Fruit fly (Drosophila melanogaster) whole organism, wandering third instar larva: ENCODE results near the gene Cby.

Experiments
- CG32264 ChIP-seq: fragments of 200-800 bp; sonication (Bioruptor generic); optimal IDR thresholded peaks from 2 replicates; lab custom pipeline; 2016; ENCODE audit warnings: missing biosample characterization, missing genetic modification characterization
- CG9705 ChIP-seq: fragments of 200-800 bp; sonication (Bioruptor generic); optimal IDR thresholded peaks from 2 replicates; lab custom pipeline; 2018; ENCODE audit warnings: missing biosample characterization, mild to moderate bottlenecking, missing genetic modification characterization
- Dfd ChIP-seq: fragments of >200 bp; optimal IDR thresholded peaks from 2 replicates; lab custom pipeline; 2017; ENCODE audit warnings: missing biosample characterization, missing genetic modification characterization
- HLH106 ChIP-seq: fragments of 200-800 bp; optimal IDR thresholded peaks from 3 replicates; lab custom pipeline; 2019; ENCODE audit warnings: missing biosample characterization, mild to moderate bottlenecking, missing genetic modification characterization, moderate library complexity
- Hnf4 ChIP-seq: fragments of 200-800 bp; sonication (Bioruptor generic); optimal IDR thresholded peaks from 2 replicates; lab custom pipeline; 2016; ENCODE audit warnings: missing biosample characterization, mild to moderate bottlenecking, missing genetic modification characterization
- Jra ChIP-seq: sonication (Bioruptor generic); optimal IDR thresholded peaks from 2 replicates; lab custom pipeline; 2016; ENCODE audit warnings: missing biosample characterization, missing genetic modification characterization
- Mio ChIP-seq: sonication (Bioruptor generic); optimal IDR thresholded peaks from 2 replicates; lab custom pipeline; 2016; ENCODE audit warnings: missing biosample characterization, missing genetic modification characterization
- Myc ChIP-seq: fragments of >200 bp; optimal IDR thresholded peaks from 2 replicates; lab custom pipeline; 2017
- OdsH ChIP-seq: fragments of 200-800 bp; sonication (Bioruptor generic); optimal IDR thresholded peaks from 2 replicates; lab custom pipeline; 2016; ENCODE audit warnings: missing biosample characterization, mild to moderate bottlenecking, missing genetic modification characterization
- Rel ChIP-seq, 2 experiments: fragments of 200-800 bp; sonication (Bioruptor generic) in 1 of 2; optimal IDR thresholded peaks; 2 replicates in 1 of 2; 3 replicates in 1 of 2; lab custom pipeline; 2016 to 2019; ENCODE audit warnings: mild to moderate bottlenecking in 2 of 2, missing biosample characterization in 2 of 2, missing genetic modification characterization in 2 of 2, moderate library complexity in 1 of 2
- Sp1 ChIP-seq: fragments of 200-800 bp; sonication (Bioruptor generic); optimal IDR thresholded peaks from 3 replicates; lab custom pipeline; 2019; ENCODE audit warnings: missing biosample characterization, mild to moderate bottlenecking, missing genetic modification characterization, moderate library complexity
- Vsx2 ChIP-seq: fragments of 200-300, 225-300 bp; sonication (Bioruptor generic); optimal IDR thresholded peaks from 2 replicates; lab custom pipeline; 2018; ENCODE audit warnings: missing biosample characterization, missing genetic modification characterization; ENCODE audit not compliant: partially characterized antibody
- brk ChIP-seq: fragments of 200-800 bp; sonication (Bioruptor generic); optimal IDR thresholded peaks from 2 replicates; lab custom pipeline; 2016; ENCODE audit warnings: missing biosample characterization, mild to moderate bottlenecking, missing genetic modification characterization
- dmrt93B ChIP-seq: fragments of 200-800 bp; sonication (Bioruptor generic); optimal IDR thresholded peaks from 2 replicates; lab custom pipeline; 2018; ENCODE audit warnings: missing biosample characterization, mild to moderate bottlenecking, missing genetic modification characterization
- dsf ChIP-seq: sonication (Bioruptor generic); optimal IDR thresholded peaks from 2 replicates; lab custom pipeline; 2016; ENCODE audit warnings: missing biosample characterization, missing genetic modification characterization, borderline replicate concordance
- ey ChIP-seq: fragments of 200-800 bp; sonication (Bioruptor generic); optimal IDR thresholded peaks from 2 replicates; lab custom pipeline; 2016; ENCODE audit warnings: missing biosample characterization, missing genetic modification characterization
- foxo ChIP-seq, 2 experiments: fragments of 200-800 bp; sonication (Bioruptor generic); optimal IDR thresholded peaks; 2 replicates in 1 of 2; 3 replicates in 1 of 2; lab custom pipeline; 2016 to 2017; ENCODE audit warnings: missing biosample characterization in 2 of 2, missing genetic modification characterization in 2 of 2
- fru ChIP-seq: fragments of 200-800 bp; sonication (Bioruptor generic); optimal IDR thresholded peaks from 3 replicates; lab custom pipeline; 2016; ENCODE audit warnings: missing biosample characterization, mild to moderate bottlenecking, missing genetic modification characterization
- jim ChIP-seq: fragments of 175-275, 200-325 bp; sonication (Bioruptor generic); optimal IDR thresholded peaks from 2 replicates; lab custom pipeline; 2016; ENCODE audit warnings: missing biosample characterization, mild to moderate bottlenecking, missing genetic modification characterization
- pan ChIP-seq: fragments of >200 bp; optimal IDR thresholded peaks from 2 replicates; lab custom pipeline; 2017
- psq ChIP-seq: fragments of 200-800 bp; sonication (Bioruptor generic); optimal IDR thresholded peaks from 3 replicates; lab custom pipeline; 2017; ENCODE audit warnings: missing biosample characterization, mild to moderate bottlenecking, missing genetic modification characterization, moderate library complexity
- rgr ChIP-seq: fragments of 200-800 bp; sonication (Bioruptor generic); optimal IDR thresholded peaks from 3 replicates; lab custom pipeline; 2016; ENCODE audit warnings: missing biosample characterization, mild to moderate bottlenecking, missing genetic modification characterization
- sage ChIP-seq: fragments of 200-800 bp; sonication (Bioruptor generic); optimal IDR thresholded peaks from 2 replicates; lab custom pipeline; 2016; ENCODE audit warnings: missing biosample characterization, mild to moderate bottlenecking, missing genetic modification characterization
- tai ChIP-seq: sonication (Bioruptor generic); optimal IDR thresholded peaks from 2 replicates; lab custom pipeline; 2016; ENCODE audit warnings: missing biosample characterization, missing genetic modification characterization
- usp ChIP-seq: fragments of >200 bp; optimal IDR thresholded peaks from 2 replicates; lab custom pipeline; 2017; ENCODE audit warnings: missing biosample characterization, missing genetic modification characterization
- woc ChIP-seq: sonication (Bioruptor generic); optimal IDR thresholded peaks from 2 replicates; lab custom pipeline; 2016; ENCODE audit warnings: missing biosample characterization, mild to moderate bottlenecking, missing genetic modification characterization

Gene Cby

DNA sequence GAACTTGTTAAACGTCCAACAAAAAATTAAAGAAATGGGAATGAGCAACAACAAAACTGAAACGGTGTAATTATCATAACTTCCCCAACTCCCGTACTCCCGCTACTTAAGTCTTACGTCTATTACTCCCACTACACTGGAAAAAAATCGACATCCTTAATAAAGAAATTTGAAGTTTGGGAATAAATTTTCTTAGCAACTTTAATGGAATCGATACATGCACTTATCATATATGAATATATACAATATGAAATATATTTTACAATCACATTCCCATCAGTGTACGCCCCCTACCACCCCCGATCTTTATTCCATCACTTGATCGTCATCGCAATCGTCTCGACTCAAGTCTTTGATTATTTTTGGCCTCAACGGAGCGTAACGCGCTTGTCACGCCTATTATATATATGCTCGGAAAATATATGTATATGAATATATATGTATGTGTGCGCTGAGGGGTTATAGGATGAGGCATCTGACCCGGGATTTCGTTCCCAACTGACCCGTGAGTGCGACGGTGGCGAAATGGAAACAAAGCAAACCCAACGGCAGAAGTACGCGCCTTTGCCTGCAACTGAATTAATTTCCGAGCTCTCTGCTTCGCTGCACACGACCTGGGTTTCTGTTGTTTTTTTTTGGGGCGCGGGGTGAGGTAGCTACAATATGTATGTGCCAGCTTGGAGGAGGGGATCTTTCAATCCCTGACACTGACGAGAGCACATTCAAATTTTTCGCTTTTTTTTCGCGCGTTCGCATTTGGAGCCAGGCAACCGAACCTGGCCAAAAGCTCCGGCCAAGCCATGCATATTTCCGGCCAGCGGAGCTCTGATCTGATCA is 33.4 kb upstream of the Cby start (continued):
- TF ChIP-seq Rel (GFP tag; optimal IDR thresholded peaks at IDR 0.05; lab: Kevin White, UChicago) (no peak), Rel (tag; optimal IDR thresholded peaks at IDR 0.05; lab: Kevin White, UChicago) (peak; percentile 34), CG9705 (GFP tag; lab: Kevin White, UChicago) (no peak), dsf (GFP tag; lab: Kevin White, UChicago) (no peak), Hnf4 (no peak), pan (lab: Kevin White, UChicago) (no peak), rgr (GFP tag; lab: Kevin White, UChicago) (no peak), ey (GFP tag; lab: Kevin White, UChicago) (no peak)

DNA sequence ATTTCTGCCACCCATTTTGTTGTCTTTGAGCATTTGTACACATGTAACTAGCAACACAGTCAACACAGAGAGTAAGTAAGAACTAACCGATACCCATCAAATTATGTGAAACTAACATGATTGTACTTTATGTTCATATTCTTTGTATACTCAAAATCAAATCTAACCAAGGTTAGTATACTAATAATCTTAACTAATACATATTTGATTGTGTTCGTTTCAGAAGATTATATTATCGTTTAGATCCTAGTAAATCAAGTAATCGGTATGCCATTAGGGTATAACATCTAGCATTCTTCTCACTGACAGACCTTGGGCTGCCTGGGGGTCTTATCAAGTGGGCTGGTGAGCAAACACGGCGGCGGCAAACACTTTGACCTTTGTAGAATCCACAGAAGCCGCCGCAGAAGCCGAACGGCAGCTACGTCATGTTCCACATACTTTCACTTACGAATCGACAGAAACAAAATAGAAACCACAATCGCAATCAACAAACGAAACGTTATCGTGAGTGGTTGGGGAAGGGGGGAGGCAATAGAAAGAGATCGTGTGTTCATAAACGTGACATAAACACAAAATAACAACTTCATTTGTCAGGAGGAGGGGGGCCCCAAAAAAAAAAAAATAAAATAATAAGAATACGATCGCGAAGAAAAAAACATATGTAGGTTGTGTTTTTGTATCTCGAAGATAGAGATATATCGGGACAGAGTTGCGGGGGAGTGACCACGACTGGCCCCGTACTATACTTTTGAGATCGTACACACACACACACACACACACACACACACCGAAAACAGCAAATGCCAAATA is 32.2 kb upstream of the Cby start:
- TF ChIP-seq Dfd (GFP tag; lab: Kevin White, UChicago) = peak; percentile 40
- no peak for TF ChIP-seq rgr (GFP tag; lab: Kevin White, UChicago)
- peak; percentile 66 for TF ChIP-seq jim (GFP tag; lab: Kevin White, UChicago)
- no peak for TF ChIP-seq Vsx2 (GFP tag; lab: Kevin White, UChicago)

DNA sequence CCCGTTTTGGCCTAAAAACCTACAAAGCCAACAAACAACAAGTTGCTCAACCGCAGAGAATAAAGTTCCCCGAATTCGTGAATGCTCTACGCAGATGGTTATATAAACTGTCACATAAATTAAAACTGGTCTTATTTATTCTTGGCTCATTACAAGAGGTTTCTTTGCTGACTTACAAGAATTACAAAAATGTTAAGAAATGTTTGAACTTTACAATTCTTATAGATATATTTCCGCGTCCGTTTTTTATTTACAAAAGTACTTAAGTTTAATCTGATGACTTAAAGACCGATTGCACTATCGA is 31.6 kb upstream of the Cby start:
- TF ChIP-seq tai (GFP tag; lab: Kevin White, UChicago) (peak; percentile 21), fru (peak; percentile 19), ey (GFP tag; lab: Kevin White, UChicago) (peak; percentile 26), foxo (GFP tag; optimal IDR thresholded peaks at IDR 0.05; lab: Kevin White, UChicago) (peak in 1 of 2 experiments; percentile 20), woc (GFP tag; lab: Kevin White, UChicago) (peak; percentile 17), OdsH (no peak), Sp1 (GFP tag; lab: Kevin White, UChicago) (no peak)

DNA sequence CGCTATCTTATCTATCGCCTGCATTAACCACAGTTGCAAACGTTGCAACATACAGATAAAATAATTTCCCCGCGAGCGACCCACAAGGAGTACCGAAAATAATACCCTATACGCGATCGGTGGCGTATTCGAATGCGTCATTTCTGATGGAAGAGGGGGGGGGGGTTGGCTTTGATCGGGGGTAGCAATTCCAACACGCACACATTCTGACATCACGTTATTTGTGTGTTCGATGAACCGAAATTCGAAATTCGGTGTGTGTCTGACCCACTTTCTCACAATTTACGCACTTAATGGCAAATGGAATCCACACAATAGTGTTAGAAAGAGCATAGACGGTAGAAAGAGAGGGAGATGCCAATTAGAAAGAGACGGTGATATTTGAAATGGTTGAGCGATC is 31.2 kb upstream of the Cby start:
- TF ChIP-seq Rel (GFP tag; optimal IDR thresholded peaks at IDR 0.05; lab: Kevin White, UChicago) = no peak
- peak; percentile 50 for TF ChIP-seq Rel (tag; optimal IDR thresholded peaks at IDR 0.05; lab: Kevin White, UChicago)
- no peak for TF ChIP-seq Hnf4

DNA sequence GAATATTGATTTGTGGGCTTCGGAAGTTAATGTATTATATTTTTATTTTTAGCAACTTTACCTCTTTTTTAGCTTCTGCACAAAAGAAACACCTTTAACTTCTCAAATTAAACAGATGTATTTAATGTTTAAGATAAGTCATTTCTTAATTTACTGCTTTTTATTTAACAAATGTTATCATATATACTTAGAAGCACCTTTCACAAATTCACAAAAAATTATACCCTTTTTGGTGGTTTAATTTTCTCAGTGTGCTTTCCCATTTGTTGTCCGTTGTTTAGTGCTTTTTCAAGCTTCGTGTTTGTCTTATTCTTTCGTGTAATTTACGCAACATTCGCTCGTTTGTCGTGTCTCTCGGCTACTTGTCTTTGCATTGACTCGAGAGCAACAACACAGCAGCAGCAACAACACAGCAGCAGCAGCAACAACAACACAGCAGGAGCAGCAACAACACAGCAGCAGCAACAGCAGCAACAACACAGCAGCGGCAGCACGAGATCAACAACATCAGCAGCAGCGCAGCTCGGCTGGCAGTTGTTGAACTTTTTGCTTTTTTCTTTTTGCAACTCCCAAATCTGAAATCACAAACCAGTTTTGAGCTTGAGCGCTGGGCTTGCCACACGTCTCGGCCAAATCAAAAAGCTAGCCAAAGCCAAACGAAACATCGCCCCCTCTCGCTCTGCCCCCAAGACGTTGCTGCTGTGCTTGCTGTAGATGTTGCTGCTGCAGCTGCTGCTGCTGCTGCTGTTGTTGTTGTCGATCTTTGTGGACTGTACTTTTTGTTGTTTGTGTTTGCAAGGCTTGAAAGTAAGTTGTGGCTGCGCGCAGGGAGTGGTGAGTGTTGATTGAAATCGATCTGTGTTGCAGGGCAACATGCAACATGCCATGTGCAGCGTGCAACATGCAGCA is 30.5 kb upstream of the Cby start:
- TF ChIP-seq jim (GFP tag; lab: Kevin White, UChicago) (peak; percentile 48), sage (GFP tag; lab: Kevin White, UChicago) (peak; percentile 7), ey (GFP tag; lab: Kevin White, UChicago) (no peak), Dfd (GFP tag; lab: Kevin White, UChicago) (peak; percentile 93), woc (GFP tag; lab: Kevin White, UChicago) (peak; percentile 20), dsf (GFP tag; lab: Kevin White, UChicago) (no peak), Vsx2 (GFP tag; lab: Kevin White, UChicago) (no peak), dmrt93B (GFP tag; lab: Kevin White, UChicago) (peak; percentile 31), CG32264 (GFP tag; lab: Kevin White, UChicago) (peak; percentile 49), CG9705 (GFP tag; lab: Kevin White, UChicago) (no peak), Mio (no peak), psq (GFP tag; lab: Kevin White, UChicago) (peak; percentile 56), fru (peak; percentile 77), Rel (GFP tag; optimal IDR thresholded peaks at IDR 0.05; lab: Kevin White, UChicago) (peak; percentile 12), Rel (tag; optimal IDR thresholded peaks at IDR 0.05; lab: Kevin White, UChicago) (peak; percentile 20), brk (no peak), usp (GFP tag; lab: Kevin White, UChicago) (no peak), HLH106 (tag; lab: Kevin White, UChicago) (no peak), Sp1 (GFP tag; lab: Kevin White, UChicago) (no peak), foxo (GFP tag; optimal IDR thresholded peaks at IDR 0.05; lab: Kevin White, UChicago) (peak in 1 of 2 experiments; percentile 1), Myc (no peak), Jra (no peak)
